Worm (Caenorhabditis elegans): ENCODE results near the gene pals-28.
"Not testable (repeated sequence)": the region's sequence is repeated elsewhere in the genome, so short reads cannot be mapped to it uniquely, and the experiment has no call there.

ce11 chrIII:4414041-4414440 is 29.5 kb downstream of the pals-28 start:
- TF ChIP-seq ztf-11, elt-3, nhr-67, ZK546.5, aly-2, elt-1, jun-1, ceh-9, nhr-28 (tag; optimal IDR thresholded peaks at IDR 0.05): not testable (repeated sequence)
- TF ChIP-seq snpc-4 (tag; optimal IDR thresholded peaks at IDR 0.05): peak; percentile 98
- TF ChIP-seq nhr-23 (tag; optimal IDR thresholded peaks at IDR 0.05): peak; percentile 29
- TF ChIP-seq nfya-1 (tag; optimal IDR thresholded peaks at IDR 0.05; ENCODE audit: insufficient read depth): peak; percentile 55
- TF ChIP-seq lsy-12 (tag; optimal IDR thresholded peaks at IDR 0.05): peak; percentile 63
